Fruit fly (Drosophila melanogaster) whole organism, embryonic: ENCODE data around the gene MtnD.
A peak's percentile ranks its signal among the peaks of the same experiment; 100 is the strongest.

ENCODE experiments used
- BEAF-32 ChIP-seq: fragments of 200-800 bp; sonication (Bioruptor generic); optimal IDR thresholded peaks from 3 replicates; lab custom pipeline; 2017; ENCODE audit warnings: missing biosample characterization, missing genetic modification characterization, mild to moderate bottlenecking, moderate library complexity, missing genetic modification reagents
- Bgb ChIP-seq: fragments of 200-800 bp; sonication (Bioruptor generic); IDR thresholded peaks from 2 replicates; pipeline ENCODE4 v1.3.6; 2022; ENCODE audit warnings: missing biosample characterization, missing genetic modification characterization; ENCODE audit not compliant: partially characterized antibody
- CG12942 ChIP-seq: fragments of 200-800 bp; sonication (Bioruptor generic); optimal IDR thresholded peaks from 3 replicates; lab custom pipeline; 2016; ENCODE audit warnings: missing biosample characterization, missing genetic modification characterization
- CG14860 ChIP-seq: fragments of 200-800 bp; sonication (Bioruptor generic); IDR thresholded peaks from 3 replicates; pipeline ENCODE4 v1.3.6; 2022; ENCODE audit warnings: missing biosample characterization, missing genetic modification characterization; ENCODE audit not compliant: partially characterized antibody
- CG1529 ChIP-seq: fragments of 200-800 bp; sonication (Bioruptor generic); optimal IDR thresholded peaks from 3 replicates; lab custom pipeline; 2018; ENCODE audit warnings: missing biosample characterization, missing genetic modification characterization
- CG15514 ChIP-seq: fragments of 200-800 bp; sonication (Bioruptor generic); optimal IDR thresholded peaks from 3 replicates; lab custom pipeline; 2017; ENCODE audit warnings: missing biosample characterization, missing genetic modification characterization, mild to moderate bottlenecking, moderate library complexity, missing genetic modification reagents
- CG1603 ChIP-seq: fragments of 200-800 bp; sonication (Bioruptor generic); optimal IDR thresholded peaks from 2 replicates; lab custom pipeline; 2019; ENCODE audit warnings: missing biosample characterization, mild to moderate bottlenecking, missing genetic modification characterization, moderate library complexity
- CG16813 ChIP-seq: fragments of 200-800 bp; sonication (Bioruptor generic); IDR thresholded peaks from 3 replicates; pipeline ENCODE4 v1.3.6; 2022; ENCODE audit warnings: missing biosample characterization, missing genetic modification characterization; ENCODE audit not compliant: partially characterized antibody
- CG17186 ChIP-seq: fragments of 200-800 bp; sonication (Bioruptor generic); optimal IDR thresholded peaks from 3 replicates; lab custom pipeline; 2017; ENCODE audit warnings: missing biosample characterization, missing genetic modification reagents, missing genetic modification characterization
- CG17568 ChIP-seq: fragments of 200-800 bp; sonication (Bioruptor generic); optimal IDR thresholded peaks from 2 replicates; lab custom pipeline; 2018; ENCODE audit warnings: missing biosample characterization, mild to moderate bottlenecking, missing genetic modification characterization, moderate library complexity
- CG2116 ChIP-seq: fragments of 200-800 bp; sonication (Bioruptor generic); optimal IDR thresholded peaks from 3 replicates; lab custom pipeline; 2018; ENCODE audit warnings: missing biosample characterization, mild to moderate bottlenecking, missing genetic modification characterization
- CG34376 ChIP-seq: fragments of 200-800 bp; sonication (Bioruptor generic); optimal IDR thresholded peaks from 2 replicates; lab custom pipeline; 2018; ENCODE audit warnings: missing biosample characterization, mild to moderate bottlenecking, missing genetic modification characterization
- CG34422 ChIP-seq: fragments of 200-800 bp; sonication (Bioruptor generic); IDR thresholded peaks from 3 replicates; pipeline ENCODE4 v1.3.6; 2022; ENCODE audit warnings: missing biosample characterization, missing genetic modification characterization
- CG4617 ChIP-seq: fragments of 200-800 bp; sonication (Bioruptor generic); optimal IDR thresholded peaks from 3 replicates; lab custom pipeline; 2016; ENCODE audit warnings: missing biosample characterization, missing genetic modification characterization, borderline replicate concordance
- Dp ChIP-seq: fragments of 200-800 bp; sonication (Bioruptor generic); optimal IDR thresholded peaks from 2 replicates; lab custom pipeline; 2018; ENCODE audit warnings: missing biosample characterization, mild to moderate bottlenecking, missing genetic modification characterization, moderate library complexity
- Dref ChIP-seq: fragments of 200-800 bp; sonication (Bioruptor generic); IDR thresholded peaks from 2 replicates; pipeline ENCODE4 v1.3.6; 2022; ENCODE audit warnings: missing biosample characterization, missing genetic modification characterization
- E2f2 ChIP-seq: fragments of 200-800 bp; sonication (Bioruptor generic); IDR thresholded peaks from 2 replicates; pipeline ENCODE4 v1.3.6; 2022; ENCODE audit warnings: missing biosample characterization, missing genetic modification characterization
- Gsc ChIP-seq: fragments of 200-800 bp; sonication (Bioruptor generic); IDR thresholded peaks from 2 replicates; pipeline ENCODE4 v1.3.6; 2022; ENCODE audit warnings: missing biosample characterization, missing genetic modification characterization
- HHEX ChIP-seq: fragments of 200-800 bp; sonication (Bioruptor generic); optimal IDR thresholded peaks from 3 replicates; lab custom pipeline; 2017; ENCODE audit warnings: missing biosample characterization, mild to moderate bottlenecking, missing genetic modification characterization, missing genetic modification reagents
- Kr ChIP-seq: fragments of 200-800 bp; sonication (Bioruptor generic); optimal IDR thresholded peaks from 2 replicates; lab custom pipeline; 2017; ENCODE audit warnings: missing biosample characterization, mild to moderate bottlenecking, missing genetic modification characterization
- MBD-R2 ChIP-seq: fragments of 200-800 bp; sonication (Bioruptor generic); IDR thresholded peaks from 2 replicates; pipeline ENCODE4 v1.3.6; 2022; ENCODE audit warnings: missing biosample characterization, missing genetic modification characterization
- Med ChIP-seq: fragments of 200-800 bp; sonication (Bioruptor generic); peaks from one replicate; lab custom pipeline; 2016; ENCODE audit warnings: missing biosample characterization, missing genetic modification characterization, mild to moderate bottlenecking, inconsistent platforms, moderate library complexity
- NFAT ChIP-seq: fragments of 200-800 bp; sonication (Bioruptor generic); IDR thresholded peaks from 2 replicates; pipeline ENCODE4 v1.3.6; 2022; ENCODE audit warnings: missing biosample characterization, missing genetic modification characterization
- NK7.1 ChIP-seq: fragments of 200-800 bp; sonication (Bioruptor generic); optimal IDR thresholded peaks from 3 replicates; lab custom pipeline; 2016; ENCODE audit warnings: missing biosample characterization, missing genetic modification characterization
- Pdp1 ChIP-seq, 2 experiments: fragments of 200-800 bp; sonication (Bioruptor generic); optimal IDR thresholded peaks; 3 replicates each; lab custom pipeline; 2016; ENCODE audit warnings: missing biosample characterization in 2 of 2, missing genetic modification characterization in 2 of 2, mild to moderate bottlenecking in 1 of 2, moderate library complexity in 1 of 2
- Sry-δ ChIP-seq: fragments of 200-800 bp; sonication (Bioruptor generic); optimal IDR thresholded peaks from 2 replicates; lab custom pipeline; 2016; ENCODE audit warnings: missing biosample characterization, missing genetic modification characterization
- Usf ChIP-seq: fragments of 200-800 bp; sonication (Bioruptor generic); optimal IDR thresholded peaks from 2 replicates; lab custom pipeline; 2017; ENCODE audit warnings: missing genotype, missing biosample characterization, missing genetic modification characterization
- amos ChIP-seq: fragments of 200-800 bp; sonication (Bioruptor generic); IDR thresholded peaks from 2 replicates; pipeline ENCODE4 v1.3.6; 2022; ENCODE audit warnings: missing biosample characterization, missing genetic modification characterization; ENCODE audit not compliant: partially characterized antibody
- ap ChIP-seq: fragments of 200-800 bp; sonication (Bioruptor generic); IDR thresholded peaks from 2 replicates; pipeline ENCODE4 v1.3.6; 2022; ENCODE audit warnings: missing biosample characterization, missing genetic modification characterization
- ato ChIP-seq: fragments of 200-800 bp; sonication (Bioruptor generic); IDR thresholded peaks from 2 replicates; pipeline ENCODE4 v1.3.6; 2022; ENCODE audit warnings: missing biosample characterization, missing genetic modification characterization; ENCODE audit not compliant: partially characterized antibody
- bigmax ChIP-seq: fragments of 200-800 bp; sonication (Bioruptor generic); optimal IDR thresholded peaks from 2 replicates; lab custom pipeline; 2018; ENCODE audit warnings: missing biosample characterization, mild to moderate bottlenecking, missing genetic modification characterization
- dan ChIP-seq: fragments of 200-800 bp; sonication (Bioruptor generic); IDR thresholded peaks from 2 replicates; pipeline ENCODE4 v1.3.6; 2022; ENCODE audit warnings: missing biosample characterization, missing genetic modification characterization
- eve ChIP-seq, 2 experiments: fragments of >200 bp; optimal IDR thresholded peaks; 2 replicates each; lab custom pipeline; 2017; ENCODE audit warnings: missing biosample characterization in 2 of 2, missing genetic modification characterization in 2 of 2
- fu2 ChIP-seq: fragments of 200-800 bp; sonication (Bioruptor generic); optimal IDR thresholded peaks from 2 replicates; lab custom pipeline; 2016; ENCODE audit warnings: missing biosample characterization, missing genetic modification characterization
- klu ChIP-seq: fragments of 200-800 bp; sonication (Bioruptor generic); IDR thresholded peaks from 2 replicates; pipeline ENCODE4 v1.3.6; 2022; ENCODE audit warnings: missing biosample characterization, missing genetic modification characterization
- mam ChIP-seq: fragments of 200-800 bp; sonication (Bioruptor generic); optimal IDR thresholded peaks from 3 replicates; lab custom pipeline; 2016; ENCODE audit warnings: missing biosample characterization, missing genetic modification characterization
- nmo ChIP-seq: fragments of 200-800 bp; sonication (Bioruptor generic); optimal IDR thresholded peaks from 2 replicates; lab custom pipeline; 2018; ENCODE audit warnings: missing biosample characterization, mild to moderate bottlenecking, missing genetic modification characterization, moderate library complexity
- phol ChIP-seq: fragments of 200-800 bp; sonication (Bioruptor generic); optimal IDR thresholded peaks from 3 replicates; lab custom pipeline; 2018; ENCODE audit warnings: missing biosample characterization, mild to moderate bottlenecking, missing genetic modification characterization, moderate library complexity
- prd ChIP-seq, 3 experiments: fragments of >200 bp in 2 of 3; fragments of 200-800 bp in 1 of 3; sonication (Bioruptor generic) in 1 of 3; optimal IDR thresholded peaks in 2 of 3; IDR thresholded peaks in 1 of 3; 2 replicates in 2 of 3; 3 replicates in 1 of 3; pipeline versions ENCODE4 v1.3.6 to Lab custom; 2017 to 2022; ENCODE audit warnings: missing biosample characterization in 1 of 3, missing genetic modification characterization in 1 of 3
- pzg ChIP-seq: fragments of 200-800 bp; sonication (Bioruptor generic); optimal IDR thresholded peaks from 3 replicates; lab custom pipeline; 2018; ENCODE audit warnings: missing biosample characterization, mild to moderate bottlenecking, missing genetic modification characterization, moderate library complexity
- run ChIP-seq: fragments of 200-800 bp; sonication (Bioruptor generic); optimal IDR thresholded peaks from 3 replicates; lab custom pipeline; 2018; ENCODE audit warnings: missing biosample characterization, mild to moderate bottlenecking, missing genetic modification characterization
- schlank ChIP-seq: fragments of 200-800 bp; sonication (Bioruptor generic); optimal IDR thresholded peaks from 2 replicates; lab custom pipeline; 2018; ENCODE audit warnings: missing biosample characterization, mild to moderate bottlenecking, missing genetic modification characterization
- so ChIP-seq: fragments of 200-800 bp; sonication (Bioruptor generic); IDR thresholded peaks from 3 replicates; pipeline ENCODE4 v1.3.6; 2022; ENCODE audit warnings: missing biosample characterization, missing genetic modification characterization
- sr ChIP-seq: fragments of 200-800 bp; sonication (Bioruptor generic); IDR thresholded peaks from 3 replicates; pipeline ENCODE4 v1.3.6; 2022; ENCODE audit warnings: missing biosample characterization, missing genetic modification characterization
- stwl ChIP-seq: fragments of 200-800 bp; sonication (Bioruptor generic); optimal IDR thresholded peaks from 3 replicates; lab custom pipeline; 2018; ENCODE audit warnings: missing biosample characterization, mild to moderate bottlenecking, missing genetic modification characterization, moderate library complexity
- yki ChIP-seq: fragments of >200 bp; optimal IDR thresholded peaks from 3 replicates; lab custom pipeline; 2018

Gene MtnD

DNA sequence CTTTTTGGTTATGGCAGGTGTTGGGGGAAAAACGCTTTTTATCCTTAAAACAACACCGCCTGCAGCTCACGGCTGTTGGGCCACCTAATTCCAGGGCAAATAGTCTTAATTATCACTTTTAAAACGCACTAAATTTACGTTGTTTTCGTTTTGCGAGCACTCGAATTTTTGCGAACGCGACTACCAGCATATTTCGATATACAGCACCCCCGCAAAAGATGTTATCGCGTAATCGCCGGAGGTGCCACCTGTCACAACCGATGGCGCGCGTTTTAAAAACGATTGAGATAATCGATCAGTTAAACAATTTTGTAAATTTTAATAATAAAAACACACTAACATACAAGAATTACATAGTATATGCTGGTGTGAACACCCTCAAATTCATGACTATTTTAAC, 17.3 kb downstream of the MtnD start, which contains the start of gene Stat92E (continued):
- no peak for TF ChIP-seq CG1529 (GFP tag; lab: Kevin White, UChicago)
- TF ChIP-seq HHEX (GFP tag; lab: Kevin White, UChicago), result no peak
- TF ChIP-seq NK7.1, result no peak
- no peak for TF ChIP-seq phol (tag; lab: Kevin White, UChicago)
- TF ChIP-seq klu (GFP tag; lab: Robert Waterston, UW), result peak; percentile 56; the same call in 1 of the 2 replicates
- peak in 1 of 2 experiments; percentile 32 for TF ChIP-seq Pdp1 (GFP tag; optimal IDR thresholded peaks at IDR 0.05; lab: Kevin White, UChicago)
- peak; percentile 73 for TF ChIP-seq CG2116 (GFP tag; lab: Kevin White, UChicago)
- TF ChIP-seq Kr (GFP tag; lab: Kevin White, UChicago), result no peak
- peak; percentile 64 for TF ChIP-seq pzg (GFP tag; lab: Kevin White, UChicago)
- no peak; the same call in 1 of the 2 replicates for TF ChIP-seq ato (GFP tag; lab: Robert Waterston, UW)
- TF ChIP-seq sr (GFP tag; lab: Robert Waterston, UW), result 0 out of 3 replicates have a peak, but pooled peaks have one; percentile 51
- no peak for TF ChIP-seq dan
- TF ChIP-seq BEAF-32 (GFP tag; lab: Kevin White, UChicago), result peak; percentile 35
- no peak for TF ChIP-seq so (GFP tag; lab: Robert Waterston, UW)
- TF ChIP-seq stwl (tag; lab: Kevin White, UChicago), result peak; percentile 23
- TF ChIP-seq CG15514 (GFP tag; lab: Kevin White, UChicago), result peak; percentile 14
- TF ChIP-seq bigmax (GFP tag; lab: Kevin White, UChicago), result peak; percentile 81
- no peak for TF ChIP-seq NFAT (GFP tag; lab: Robert Waterston, UW)
- TF ChIP-seq CG17186 (GFP tag; lab: Kevin White, UChicago), result peak; percentile 45
- TF ChIP-seq CG14860 (GFP tag; lab: Robert Waterston, UW), result 0 out of 3 replicates have a peak, but pooled peaks have one; percentile 11
- TF ChIP-seq CG34422, result no peak
- no peak for TF ChIP-seq Gsc (GFP tag; lab: Robert Waterston, UW)
- no peak for TF ChIP-seq CG17568 (GFP tag; lab: Kevin White, UChicago)
- TF ChIP-seq CG12942 (GFP tag; lab: Kevin White, UChicago), result no peak
- TF ChIP-seq Dref (GFP tag; lab: Robert Waterston, UW), result peak; percentile 83
- TF ChIP-seq CG4617, result peak; percentile 42
- peak; percentile 17 for TF ChIP-seq Med
- TF ChIP-seq CG1603 (tag; lab: Kevin White, UChicago), result peak; percentile 28
- TF ChIP-seq yki, result no peak
- TF ChIP-seq Usf (GFP tag; lab: Kevin White, UChicago), result no peak
- peak in 1 of 2 experiments; percentile 60 for TF ChIP-seq eve (GFP tag; optimal IDR thresholded peaks at IDR 0.05; lab: Kevin White, UChicago)
- TF ChIP-seq fu2 (GFP tag; lab: Kevin White, UChicago), result no peak
- no peak for TF ChIP-seq mam (GFP tag; lab: Kevin White, UChicago)
- peak; percentile 95 for TF ChIP-seq Dp (GFP tag; lab: Kevin White, UChicago)
- TF ChIP-seq amos, result peak; percentile 22; the same call in 1 of the 2 replicates
- TF ChIP-seq schlank (tag; lab: Kevin White, UChicago), result no peak
- 0 out of 2 replicates have a peak, but pooled peaks have one; percentile 40 for TF ChIP-seq MBD-R2
- no peak for TF ChIP-seq run
- TF ChIP-seq prd (optimal IDR thresholded peaks at IDR 0.05; lab: Kevin White, UChicago), result no peak
- TF ChIP-seq prd (GFP tag; IDR thresholded peaks at IDR 0.05; lab: Robert Waterston, UW), result no peak
- peak; percentile 96 for TF ChIP-seq E2f2
- peak; percentile 39; the same call in 1 of the 2 replicates for TF ChIP-seq Bgb (GFP tag; lab: Robert Waterston, UW)
- TF ChIP-seq CG16813 (GFP tag; lab: Robert Waterston, UW), result peak; percentile 35; the same call in 1 of the 3 replicates
- TF ChIP-seq CG34376 (GFP tag; lab: Kevin White, UChicago), result peak; percentile 7
- peak; percentile 32 for TF ChIP-seq Sry-δ
- no peak for TF ChIP-seq nmo
- no peak for TF ChIP-seq ap (GFP tag; lab: Robert Waterston, UW)
